Worm (Caenorhabditis elegans): ENCODE data around the gene galt-1.

galt-1 gene

ce11 chrV:5949674-5950149, 19.0 kb downstream of the galt-1 start:
- no peak for TF ChIP-seq B0310.2 (tag; optimal IDR thresholded peaks at IDR 0.05)
- no peak for TF ChIP-seq tbx-37 (GFP tag; conservative IDR thresholded peaks at IDR 0.05)
- TF ChIP-seq tbx-11 (GFP tag; IDR thresholded peaks at IDR 0.05): no peak
- TF ChIP-seq ets-7 (tag; optimal IDR thresholded peaks at IDR 0.05): no peak
- no peak for TF ChIP-seq aly-1 (tag; optimal IDR thresholded peaks at IDR 0.05)
- no peak for TF ChIP-seq hmg-4 (GFP tag; optimal IDR thresholded peaks at IDR 0.05)
- TF ChIP-seq tra-4 (tag; optimal IDR thresholded peaks at IDR 0.05): no peak
- TF ChIP-seq ceh-13 (GFP tag; optimal IDR thresholded peaks at IDR 0.05): no peak
- no peak for TF ChIP-seq pes-1 (GFP tag; IDR thresholded peaks at IDR 0.05)
- TF ChIP-seq ceh-36 (tag; optimal IDR thresholded peaks at IDR 0.05): no peak
- no peak for TF ChIP-seq scrt-1 (GFP tag; IDR thresholded peaks at IDR 0.05)
- no peak for TF ChIP-seq flt-1 (GFP tag; IDR thresholded peaks at IDR 0.05)
- TF ChIP-seq hmbx-1 (tag; optimal IDR thresholded peaks at IDR 0.05): no peak
- no peak for TF ChIP-seq ama-1 (optimal IDR thresholded peaks at IDR 0.05)
- TF ChIP-seq F13C5.2 (tag; optimal IDR thresholded peaks at IDR 0.05): no peak
- no peak for TF ChIP-seq hnd-1 (tag; optimal IDR thresholded peaks at IDR 0.05)

ce11 chrV:5951133-5951532, 20.4 kb downstream of the galt-1 start, which contains the start of gene M03F8.1:
Gene M03F8.1, plus strand, starts transcription at chrV:5951433.
- no peak for TF ChIP-seq tbx-37 (GFP tag; conservative IDR thresholded peaks at IDR 0.05)
- TF ChIP-seq scrt-1 (GFP tag; IDR thresholded peaks at IDR 0.05): no peak
- no peak for TF ChIP-seq ceh-36 (tag; optimal IDR thresholded peaks at IDR 0.05)
- no peak for TF ChIP-seq ceh-13 (GFP tag; optimal IDR thresholded peaks at IDR 0.05)
- no peak for TF ChIP-seq hmbx-1 (tag; optimal IDR thresholded peaks at IDR 0.05)
- no peak for TF ChIP-seq tbx-11 (GFP tag; IDR thresholded peaks at IDR 0.05)
- no peak for TF ChIP-seq ets-7 (tag; optimal IDR thresholded peaks at IDR 0.05)
- TF ChIP-seq hnd-1 (tag; optimal IDR thresholded peaks at IDR 0.05): no peak
- TF ChIP-seq ama-1 (optimal IDR thresholded peaks at IDR 0.05): no peak
- TF ChIP-seq sea-1 (GFP tag; conservative IDR thresholded peaks at IDR 0.05): no peak
- TF ChIP-seq pes-1 (GFP tag; IDR thresholded peaks at IDR 0.05): no peak
- TF ChIP-seq tra-4 (tag; optimal IDR thresholded peaks at IDR 0.05): no peak
- no peak for TF ChIP-seq aly-1 (tag; optimal IDR thresholded peaks at IDR 0.05)
- TF ChIP-seq hmg-4 (GFP tag; optimal IDR thresholded peaks at IDR 0.05): no peak
- no peak for TF ChIP-seq F13C5.2 (tag; optimal IDR thresholded peaks at IDR 0.05)
- TF ChIP-seq B0310.2 (tag; optimal IDR thresholded peaks at IDR 0.05): no peak
- TF ChIP-seq flt-1 (GFP tag; IDR thresholded peaks at IDR 0.05): no peak

- TF ChIP-seq ceh-13 (GFP tag; optimal IDR thresholded peaks at IDR 0.05) (no peak), F13C5.2 (tag; optimal IDR thresholded peaks at IDR 0.05) (no peak), ama-1 (optimal IDR thresholded peaks at IDR 0.05) (no peak), tbx-11 (GFP tag; IDR thresholded peaks at IDR 0.05) (no peak), scrt-1 (GFP tag; IDR thresholded peaks at IDR 0.05) (no peak), tbx-37 (GFP tag; conservative IDR thresholded peaks at IDR 0.05) (no peak), hmg-4 (GFP tag; optimal IDR thresholded peaks at IDR 0.05) (no peak), sea-1 (GFP tag; conservative IDR thresholded peaks at IDR 0.05) (no peak), hmbx-1 (tag; optimal IDR thresholded peaks at IDR 0.05) (no peak), pes-1 (GFP tag; IDR thresholded peaks at IDR 0.05) (no peak), ets-7 (tag; optimal IDR thresholded peaks at IDR 0.05) (no peak), aly-1 (tag; optimal IDR thresholded peaks at IDR 0.05) (no peak), ceh-36 (tag; optimal IDR thresholded peaks at IDR 0.05) (no peak), B0310.2 (tag; optimal IDR thresholded peaks at IDR 0.05) (no peak), hnd-1 (tag; optimal IDR thresholded peaks at IDR 0.05) (no peak), flt-1 (GFP tag; IDR thresholded peaks at IDR 0.05) (no peak), tra-4 (tag; optimal IDR thresholded peaks at IDR 0.05) (no peak)
These were observed 22.4 kb downstream of the galt-1 start for ce11 chrV:5953086-5953485.

ce11 chrV:5954747-5955146, 24.0 kb downstream of the galt-1 start, which contains the start of gene M03F8.6:
Gene M03F8.6, minus strand, starts transcription at chrV:5954847.
- no peak for TF ChIP-seq F13C5.2 (tag; optimal IDR thresholded peaks at IDR 0.05)
- TF ChIP-seq hmg-4 (GFP tag; optimal IDR thresholded peaks at IDR 0.05): no peak
- TF ChIP-seq flt-1 (GFP tag; IDR thresholded peaks at IDR 0.05): no peak
- TF ChIP-seq ets-7 (tag; optimal IDR thresholded peaks at IDR 0.05): no peak
- TF ChIP-seq tra-4 (tag; optimal IDR thresholded peaks at IDR 0.05): no peak
- no peak for TF ChIP-seq scrt-1 (GFP tag; IDR thresholded peaks at IDR 0.05)
- TF ChIP-seq pes-1 (GFP tag; IDR thresholded peaks at IDR 0.05): no peak
- TF ChIP-seq tbx-37 (GFP tag; conservative IDR thresholded peaks at IDR 0.05): no peak
- no peak for TF ChIP-seq ceh-13 (GFP tag; optimal IDR thresholded peaks at IDR 0.05)
- no peak for TF ChIP-seq ceh-36 (tag; optimal IDR thresholded peaks at IDR 0.05)
- TF ChIP-seq aly-1 (tag; optimal IDR thresholded peaks at IDR 0.05): no peak
- TF ChIP-seq hmbx-1 (tag; optimal IDR thresholded peaks at IDR 0.05): no peak
- no peak for TF ChIP-seq tbx-11 (GFP tag; IDR thresholded peaks at IDR 0.05)
- no peak for TF ChIP-seq sea-1 (GFP tag; conservative IDR thresholded peaks at IDR 0.05)
- TF ChIP-seq hnd-1 (tag; optimal IDR thresholded peaks at IDR 0.05): no peak

ce11 chrV:5955627-5956026, 24.9 kb downstream of the galt-1 start:
- TF ChIP-seq ceh-13 (GFP tag; optimal IDR thresholded peaks at IDR 0.05): no peak
- no peak for TF ChIP-seq scrt-1 (GFP tag; IDR thresholded peaks at IDR 0.05)

- TF ChIP-seq flt-1 (GFP tag; IDR thresholded peaks at IDR 0.05) (no peak), ceh-36 (tag; optimal IDR thresholded peaks at IDR 0.05) (no peak), ets-7 (tag; optimal IDR thresholded peaks at IDR 0.05) (no peak), ama-1 (optimal IDR thresholded peaks at IDR 0.05) (no peak), ceh-13 (GFP tag; optimal IDR thresholded peaks at IDR 0.05) (no peak), pes-1 (GFP tag; IDR thresholded peaks at IDR 0.05) (no peak)
These were observed 30.8 kb downstream of the galt-1 start, which contains the start of gene mcp-1 for ce11 chrV:5961516-5961915. Gene mcp-1, plus strand, starts transcription at chrV:5961807.

- TF ChIP-seq B0310.2 (tag; optimal IDR thresholded peaks at IDR 0.05) (no peak), tbx-11 (GFP tag; IDR thresholded peaks at IDR 0.05) (no peak), tra-4 (tag; optimal IDR thresholded peaks at IDR 0.05) (no peak), ceh-36 (tag; optimal IDR thresholded peaks at IDR 0.05) (no peak), pes-1 (GFP tag; IDR thresholded peaks at IDR 0.05) (no peak), hmg-4 (GFP tag; optimal IDR thresholded peaks at IDR 0.05) (no peak)
These were observed 32.4 kb downstream of the galt-1 start for ce11 chrV:5963092-5963491.

- TF ChIP-seq ceh-13 (GFP tag; optimal IDR thresholded peaks at IDR 0.05) (no peak), aly-1 (tag; optimal IDR thresholded peaks at IDR 0.05) (no peak), scrt-1 (GFP tag; IDR thresholded peaks at IDR 0.05) (no peak), F13C5.2 (tag; optimal IDR thresholded peaks at IDR 0.05) (no peak), tra-4 (tag; optimal IDR thresholded peaks at IDR 0.05) (no peak), B0310.2 (tag; optimal IDR thresholded peaks at IDR 0.05) (no peak), tbx-37 (GFP tag; conservative IDR thresholded peaks at IDR 0.05) (no peak), hnd-1 (tag; optimal IDR thresholded peaks at IDR 0.05) (no peak), tbx-11 (GFP tag; IDR thresholded peaks at IDR 0.05) (no peak)
These were observed 33.0 kb downstream of the galt-1 start, which contains the start of gene pcm-1 for ce11 chrV:5963696-5964095. Gene pcm-1, minus strand, starts transcription at chrV:5963882.
